Worm (Caenorhabditis elegans): ENCODE data around the gene dnj-19.

DNA sequence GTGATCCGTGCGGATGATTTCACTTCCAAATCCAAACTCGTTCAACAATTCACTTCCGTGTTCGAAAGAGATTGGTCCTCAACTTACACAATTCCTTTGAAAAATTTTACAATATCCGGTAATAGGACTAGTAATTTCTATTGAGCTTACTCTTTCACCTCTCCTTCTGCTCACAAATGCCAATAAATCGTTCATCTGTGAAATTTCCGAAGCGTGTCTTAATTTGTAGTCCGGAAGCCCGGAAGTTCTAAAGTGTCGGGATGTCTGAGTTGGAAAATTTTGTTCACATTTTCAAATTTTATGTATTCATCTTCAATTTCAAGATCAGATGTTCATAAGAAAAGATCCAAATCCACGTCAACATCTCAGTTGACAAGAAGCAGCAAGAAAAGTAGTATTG is 11.2 kb downstream of the dnj-19 start, which contains the start of gene T05C3.2:
- TF ChIP-seq dao-5 (tag; optimal IDR thresholded peaks at IDR 0.05) (no peak), him-1 (tag; optimal IDR thresholded peaks at IDR 0.05) (no peak)

Data from whole organism, L4/young adult.